Fruit fly (Drosophila melanogaster): ENCODE data around the gene CG12104.

CG12104 gene

dm6 chr3L:1584781-1585180 lies 17.7 kb downstream of the CG12104 start (continued):
- TF ChIP-seq Max (GFP tag; optimal IDR thresholded peaks at IDR 0.05): no peak
- no peak for TF ChIP-seq CG9932 (GFP tag; IDR thresholded peaks at IDR 0.05)
- TF ChIP-seq Med (GFP tag): peak; percentile 57
- TF ChIP-seq CoRest (tag; optimal IDR thresholded peaks at IDR 0.05): no peak
- TF ChIP-seq CG13624 (GFP tag; optimal IDR thresholded peaks at IDR 0.05): no peak
- TF ChIP-seq tup (GFP tag; optimal IDR thresholded peaks at IDR 0.05): no peak
- TF ChIP-seq MESR4 (GFP tag; optimal IDR thresholded peaks at IDR 0.05): no peak
- TF ChIP-seq CG7987 (GFP tag; optimal IDR thresholded peaks at IDR 0.05): no peak
- peak; percentile 18 for TF ChIP-seq CG4820 (GFP tag; optimal IDR thresholded peaks at IDR 0.05)
- no peak for TF ChIP-seq gcm2 (GFP tag; optimal IDR thresholded peaks at IDR 0.05)
- no peak for TF ChIP-seq sd (tag; optimal IDR thresholded peaks at IDR 0.05)
- TF ChIP-seq tap (tag; optimal IDR thresholded peaks at IDR 0.05): peak; percentile 47
- TF ChIP-seq CG9797 (GFP tag; optimal IDR thresholded peaks at IDR 0.05): no peak
- TF ChIP-seq amos (GFP tag; IDR thresholded peaks at IDR 0.05; ENCODE audit: partially characterized antibody): no peak

DNA sequence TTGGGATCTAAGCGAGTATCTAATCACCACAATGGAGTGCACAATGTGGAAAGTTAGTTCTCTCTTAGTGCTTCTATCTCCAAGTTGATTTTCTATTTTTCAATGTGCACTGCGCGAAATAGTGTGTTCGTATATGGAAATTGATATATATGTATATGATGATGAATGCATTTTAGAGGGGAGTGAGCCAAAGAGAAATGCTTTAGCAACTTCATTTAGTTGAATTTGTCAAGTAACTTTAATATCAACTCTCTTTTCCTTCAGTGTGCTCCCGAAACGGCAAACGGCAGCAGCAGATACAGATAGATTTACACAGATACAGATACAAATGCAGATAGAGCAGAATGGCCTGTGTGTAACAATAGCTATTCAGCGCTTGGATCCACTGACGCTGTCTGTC lies 18.5 kb downstream of the CG12104 start:
- no peak for TF ChIP-seq kah (GFP tag; optimal IDR thresholded peaks at IDR 0.05)
- TF ChIP-seq CG7987 (GFP tag; optimal IDR thresholded peaks at IDR 0.05): no peak
- TF ChIP-seq mld (GFP tag; IDR thresholded peaks at IDR 0.05; ENCODE audit: partially characterized antibody): no peak
- TF ChIP-seq tio (GFP tag; optimal IDR thresholded peaks at IDR 0.05): peak; percentile 54
- no peak for TF ChIP-seq CG10321 (GFP tag; IDR thresholded peaks at IDR 0.05)
- TF ChIP-seq esg (GFP tag; conservative IDR thresholded peaks at IDR 0.05): peak; percentile 71
- TF ChIP-seq HLHmδ (GFP tag; optimal IDR thresholded peaks at IDR 0.05): no peak
- TF ChIP-seq CG1024 (GFP tag; IDR thresholded peaks at IDR 0.05): no peak
- TF ChIP-seq pan (optimal IDR thresholded peaks at IDR 0.05): no peak
- peak in 1 of 2 experiments; percentile 73 for TF ChIP-seq pan (GFP tag; optimal IDR thresholded peaks at IDR 0.05 in 1 of 2, IDR thresholded peaks at IDR 0.05 in 1 of 2)
- no peak for TF ChIP-seq CG12104 (GFP tag; optimal IDR thresholded peaks at IDR 0.05)
- TF ChIP-seq CG33557 (GFP tag; optimal IDR thresholded peaks at IDR 0.05): no peak
- no peak for TF ChIP-seq HLH3B (GFP tag; IDR thresholded peaks at IDR 0.05)
- no peak for TF ChIP-seq CG13894 (tag; optimal IDR thresholded peaks at IDR 0.05)
- no peak for TF ChIP-seq CG1647 (GFP tag; optimal IDR thresholded peaks at IDR 0.05)
- TF ChIP-seq CG6689 (GFP tag; IDR thresholded peaks at IDR 0.05): peak; percentile 75
- TF ChIP-seq bcd (GFP tag; optimal IDR thresholded peaks at IDR 0.05): peak; percentile 58
- TF ChIP-seq br (optimal IDR thresholded peaks at IDR 0.05): no peak
- TF ChIP-seq schlank (tag; optimal IDR thresholded peaks at IDR 0.05): no peak
- TF ChIP-seq fu2 (GFP tag; optimal IDR thresholded peaks at IDR 0.05): peak; percentile 25
- TF ChIP-seq E2f1 (GFP tag; IDR thresholded peaks at IDR 0.05): peak; percentile 34; the same call in 1 of the 2 replicates
- TF ChIP-seq unpg (GFP tag; optimal IDR thresholded peaks at IDR 0.05): peak; percentile 68
- TF ChIP-seq CG12744 (GFP tag; optimal IDR thresholded peaks at IDR 0.05): peak; percentile 48
- TF ChIP-seq CTCF (GFP tag; optimal IDR thresholded peaks at IDR 0.05): no peak
- peak; percentile 72 for TF ChIP-seq CG7839 (tag; optimal IDR thresholded peaks at IDR 0.05)
- no peak for TF ChIP-seq BEAF-32 (GFP tag; optimal IDR thresholded peaks at IDR 0.05)
- TF ChIP-seq hkb (optimal IDR thresholded peaks at IDR 0.05): no peak
- no peak for TF ChIP-seq hkb (GFP tag; IDR thresholded peaks at IDR 0.05)
- peak; percentile 7 for TF ChIP-seq Hmr (GFP tag; optimal IDR thresholded peaks at IDR 0.05)
- TF ChIP-seq Hey (tag; optimal IDR thresholded peaks at IDR 0.05): no peak
- peak; percentile 29 for TF ChIP-seq pnt (GFP tag; optimal IDR thresholded peaks at IDR 0.05)
- TF ChIP-seq rib (GFP tag; IDR thresholded peaks at IDR 0.05): no peak
- TF ChIP-seq insv (GFP tag; optimal IDR thresholded peaks at IDR 0.05): no peak
- peak; percentile 7 for TF ChIP-seq fd3F (GFP tag; optimal IDR thresholded peaks at IDR 0.05)
- TF ChIP-seq CG1792 (GFP tag; optimal IDR thresholded peaks at IDR 0.05): no peak
- no peak for TF ChIP-seq mirr (GFP tag; optimal IDR thresholded peaks at IDR 0.05)
- TF ChIP-seq CG6813 (GFP tag; optimal IDR thresholded peaks at IDR 0.05): no peak
- peak; percentile 3 for TF ChIP-seq maf-S (GFP tag; optimal IDR thresholded peaks at IDR 0.05)
- TF ChIP-seq CG15696 (tag; optimal IDR thresholded peaks at IDR 0.05): no peak
